Worm (Caenorhabditis elegans) whole organism, mixed stage, embryonic: ENCODE data around the gene srsx-19.

Experiments
- M03D4.4 ChIP-seq: sonication (generic microtip); optimal IDR thresholded peaks from 2 replicates; lab custom pipeline; 2017; ENCODE audit warnings: mild to moderate bottlenecking, missing genetic modification characterization, missing compliant biosample characterization
- ces-1 ChIP-seq: fragments of 150-350 bp; optimal IDR thresholded peaks from 2 replicates; lab custom pipeline; 2014; ENCODE audit warnings: missing biosample characterization, missing genetic modification reagents, missing genetic modification characterization
- lin-13 ChIP-seq: fragments of 150-350 bp; optimal IDR thresholded peaks from 2 replicates; lab custom pipeline; 2014; ENCODE audit warnings: missing biosample characterization, missing genetic modification characterization
- lsy-2 ChIP-seq: fragments of 150-350 bp; optimal IDR thresholded peaks from 2 replicates; lab custom pipeline; 2014; ENCODE audit warnings: missing biosample characterization, missing genetic modification characterization
- pha-4 ChIP-seq: fragments of 150-350 bp; optimal IDR thresholded peaks from 2 replicates; lab custom pipeline; 2018; ENCODE audit warnings: missing biosample characterization, missing genetic modification reagents, missing genetic modification characterization
- snpc-4 ChIP-seq: fragments of 150-350 bp; optimal IDR thresholded peaks from 2 replicates; lab custom pipeline; 2014; ENCODE audit warnings: missing biosample characterization, missing genetic modification characterization
- tbx-8 ChIP-seq: fragments of 200-800 bp; sonication (Bioruptor generic); optimal IDR thresholded peaks from 2 replicates; lab custom pipeline; 2018; ENCODE audit warnings: mild to moderate bottlenecking, missing genetic modification characterization, moderate library complexity, missing compliant biosample characterization

- TF ChIP-seq M03D4.4 (tag; lab: Kevin White, UChicago) (no peak), ces-1 (GFP tag; lab: Kevin White, UChicago) (no peak), pha-4 (no peak), lin-13 (tag; lab: Kevin White, UChicago) (no peak), tbx-8 (GFP tag; lab: Kevin White, UChicago) (no peak), snpc-4 (no peak), lsy-2 (no peak)
Observed at ce11 chrV:13856376-13856775, 31.1 kb upstream of the srsx-19 start, which contains the start of gene srx-134.
